Fruit fly (Drosophila melanogaster): Measurements from ENCODE around the gene CG16736.

Gene CG16736

DNA sequence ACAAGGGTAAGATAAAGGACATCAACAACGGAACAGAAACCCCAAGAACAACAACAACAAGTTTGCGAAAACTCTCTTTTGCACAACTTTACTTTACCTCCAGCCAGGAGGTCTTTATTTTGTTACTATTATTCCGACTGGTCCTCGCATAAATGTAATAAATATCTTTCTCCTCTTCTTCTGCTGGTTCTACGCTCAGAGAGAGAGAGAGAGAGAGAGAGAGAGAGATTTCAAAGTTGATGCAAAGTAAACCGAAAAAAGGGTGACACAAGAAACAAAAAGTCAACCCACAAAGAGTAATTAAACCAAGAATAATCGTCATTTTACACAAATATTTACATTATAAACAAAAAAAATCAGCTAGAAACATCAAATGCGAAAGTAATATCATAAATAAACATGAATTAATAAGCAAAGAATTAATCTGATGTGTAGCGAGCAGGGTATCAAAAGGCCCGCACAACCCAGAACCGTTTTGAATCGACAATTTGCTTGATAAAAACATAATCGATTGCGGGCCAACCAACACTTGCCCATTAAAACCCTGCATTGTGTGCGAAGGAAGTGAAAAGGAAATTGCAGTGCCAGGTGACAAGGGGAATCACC is 27.4 kb downstream of the CG16736 start:
- TF ChIP-seq pad (GFP tag; optimal IDR thresholded peaks at IDR 0.05) (no peak), CG11617 (GFP tag; optimal IDR thresholded peaks at IDR 0.05) (no peak), bab1 (GFP tag; optimal IDR thresholded peaks at IDR 0.05) (peak; percentile 46), Hr96 (GFP tag; optimal IDR thresholded peaks at IDR 0.05) (no peak), CG5204 (GFP tag; optimal IDR thresholded peaks at IDR 0.05) (no peak), CG14711 (tag; optimal IDR thresholded peaks at IDR 0.05) (no peak), toe (GFP tag; optimal IDR thresholded peaks at IDR 0.05) (no peak)

DNA sequence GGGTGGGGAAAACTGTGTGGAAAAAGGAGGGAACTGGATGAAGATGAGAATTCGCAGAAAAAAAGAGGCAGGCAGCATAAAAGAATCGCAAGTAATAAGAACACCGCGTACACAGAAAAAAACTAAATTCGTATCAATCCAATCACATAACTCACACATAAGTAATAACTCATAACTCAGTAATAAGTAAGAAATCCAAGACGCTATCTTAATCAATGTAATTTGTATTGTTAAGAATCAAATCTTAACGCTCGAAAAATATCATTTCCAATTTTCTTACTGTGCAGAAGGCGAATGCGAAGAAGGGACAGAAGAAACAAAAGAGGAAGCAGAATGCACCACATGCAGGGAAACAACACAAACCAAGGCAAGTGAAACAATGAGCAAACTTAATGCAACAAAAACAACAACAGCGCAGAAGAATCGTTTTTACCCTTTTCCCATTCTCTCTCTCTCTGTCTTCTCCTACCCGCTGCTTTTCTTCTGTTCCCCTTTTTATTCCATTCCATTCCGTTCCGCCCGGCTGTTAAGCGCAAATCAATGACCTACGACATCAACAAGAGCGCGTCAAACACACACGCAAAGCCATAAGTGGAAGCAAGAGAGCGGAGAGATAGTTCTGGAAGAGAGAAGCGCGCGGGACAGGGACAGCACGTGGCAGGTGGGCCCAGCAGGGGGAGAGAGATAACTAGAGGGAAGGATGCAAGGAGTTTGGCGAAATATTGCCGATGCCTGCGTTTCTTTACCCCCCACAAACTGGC is 28.3 kb downstream of the CG16736 start:
- TF ChIP-seq bab1 (GFP tag; optimal IDR thresholded peaks at IDR 0.05): peak; percentile 93
- peak; percentile 73 for TF ChIP-seq CG11617 (GFP tag; optimal IDR thresholded peaks at IDR 0.05)
- TF ChIP-seq kay (GFP tag; ENCODE audit: borderline replicate concordance): peak; percentile 34
- peak; percentile 56 for TF ChIP-seq tj (GFP tag; optimal IDR thresholded peaks at IDR 0.05)
- no peak for TF ChIP-seq cnc (optimal IDR thresholded peaks at IDR 0.05)
- no peak for TF ChIP-seq CG12768 (GFP tag; optimal IDR thresholded peaks at IDR 0.05)
- peak; percentile 80 for TF ChIP-seq CG14711 (tag; optimal IDR thresholded peaks at IDR 0.05)
- peak; percentile 38 for TF ChIP-seq Mnt (GFP tag; optimal IDR thresholded peaks at IDR 0.05)
- peak; percentile 72 for TF ChIP-seq CG7101 (tag; optimal IDR thresholded peaks at IDR 0.05)
- peak; percentile 37 for TF ChIP-seq CG7045 (GFP tag; optimal IDR thresholded peaks at IDR 0.05)
- no peak for TF ChIP-seq cic (GFP tag; optimal IDR thresholded peaks at IDR 0.05)
- TF ChIP-seq Crg-1 (GFP tag; optimal IDR thresholded peaks at IDR 0.05): peak; percentile 47
- TF ChIP-seq CG5204 (GFP tag; optimal IDR thresholded peaks at IDR 0.05): no peak
- TF ChIP-seq Hr96 (GFP tag; optimal IDR thresholded peaks at IDR 0.05): no peak
- no peak for TF ChIP-seq Clk (GFP tag; optimal IDR thresholded peaks at IDR 0.05)
- peak; percentile 98 for TF ChIP-seq pad (GFP tag; optimal IDR thresholded peaks at IDR 0.05)
- TF ChIP-seq ovo (GFP tag; optimal IDR thresholded peaks at IDR 0.05): no peak
- TF ChIP-seq CG1620 (GFP tag; optimal IDR thresholded peaks at IDR 0.05): peak; percentile 43
- peak; percentile 37 for TF ChIP-seq CG33017 (tag; optimal IDR thresholded peaks at IDR 0.05)
- no peak for TF ChIP-seq toe (GFP tag; optimal IDR thresholded peaks at IDR 0.05)

- no peak for TF ChIP-seq CG33017 (tag; optimal IDR thresholded peaks at IDR 0.05)
Observed at dm6 chr3R:9227944-9228343, 29.6 kb downstream of the CG16736 start.

DNA sequence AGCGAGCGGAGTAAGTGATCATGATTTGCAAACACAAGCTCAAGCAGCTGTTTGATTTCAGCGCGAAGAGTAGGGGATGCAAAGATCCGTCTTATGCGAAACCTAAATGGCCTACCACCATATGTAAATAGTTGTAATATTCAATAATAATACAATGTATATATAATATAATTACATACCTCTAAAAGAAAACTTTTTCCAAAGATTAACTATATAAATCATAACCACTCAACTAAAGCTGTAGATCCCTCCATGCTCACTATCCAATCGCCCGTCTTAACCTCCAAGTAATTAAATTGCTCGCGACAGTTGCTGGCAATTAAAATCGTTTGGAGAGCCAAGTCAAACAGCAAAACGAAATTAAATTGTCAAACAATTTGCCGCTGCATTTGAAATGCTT is 30.2 kb downstream of the CG16736 start:
- TF ChIP-seq ovo (GFP tag; optimal IDR thresholded peaks at IDR 0.05) (no peak), CG11617 (GFP tag; optimal IDR thresholded peaks at IDR 0.05) (peak; percentile 38), CG12768 (GFP tag; optimal IDR thresholded peaks at IDR 0.05) (peak; percentile 37), Hr96 (GFP tag; optimal IDR thresholded peaks at IDR 0.05) (no peak), toe (GFP tag; optimal IDR thresholded peaks at IDR 0.05) (no peak), kay (GFP tag; ENCODE audit: borderline replicate concordance) (no peak), Crg-1 (GFP tag; optimal IDR thresholded peaks at IDR 0.05) (peak; percentile 38), tj (GFP tag; optimal IDR thresholded peaks at IDR 0.05) (no peak), Clk (GFP tag; optimal IDR thresholded peaks at IDR 0.05) (no peak), CG33017 (tag; optimal IDR thresholded peaks at IDR 0.05) (peak; percentile 87), CG7101 (tag; optimal IDR thresholded peaks at IDR 0.05) (peak; percentile 82), bab1 (GFP tag; optimal IDR thresholded peaks at IDR 0.05) (peak; percentile 85), cnc (optimal IDR thresholded peaks at IDR 0.05) (no peak), CG14711 (tag; optimal IDR thresholded peaks at IDR 0.05) (peak; percentile 85), pad (GFP tag; optimal IDR thresholded peaks at IDR 0.05) (no peak), cic (GFP tag; optimal IDR thresholded peaks at IDR 0.05) (no peak), CG7045 (GFP tag; optimal IDR thresholded peaks at IDR 0.05) (peak; percentile 63), CG5204 (GFP tag; optimal IDR thresholded peaks at IDR 0.05) (no peak), Mnt (GFP tag; optimal IDR thresholded peaks at IDR 0.05) (no peak), CG1620 (GFP tag; optimal IDR thresholded peaks at IDR 0.05) (no peak)

- TF ChIP-seq Crg-1 (GFP tag; optimal IDR thresholded peaks at IDR 0.05) (no peak), CG11617 (GFP tag; optimal IDR thresholded peaks at IDR 0.05) (no peak), pad (GFP tag; optimal IDR thresholded peaks at IDR 0.05) (peak; percentile 99), CG5204 (GFP tag; optimal IDR thresholded peaks at IDR 0.05) (no peak), Mnt (GFP tag; optimal IDR thresholded peaks at IDR 0.05) (peak; percentile 79), CG12768 (GFP tag; optimal IDR thresholded peaks at IDR 0.05) (no peak), tj (GFP tag; optimal IDR thresholded peaks at IDR 0.05) (peak; percentile 87)
Observed at dm6 chr3R:9226701-9227313, 30.7 kb downstream of the CG16736 start.

dm6 chr3R:9226146-9226545 is 31.4 kb downstream of the CG16736 start:
- TF ChIP-seq bab1 (GFP tag; optimal IDR thresholded peaks at IDR 0.05): no peak
- TF ChIP-seq Hr96 (GFP tag; optimal IDR thresholded peaks at IDR 0.05): no peak
